Fruit fly (Drosophila melanogaster) whole organism, pupa: ENCODE results near the gene CG31468.

Experiments used
- CG10348 ChIP-seq: fragments of 200-800 bp; sonication (Bioruptor generic); IDR thresholded peaks from 2 replicates; pipeline ENCODE4 v1.3.6; 2022; ENCODE audit warnings: missing biosample characterization, missing genetic modification characterization
- CG12605 ChIP-seq: fragments of 200-800 bp; sonication (Bioruptor generic); IDR thresholded peaks from 2 replicates; pipeline ENCODE4 v1.3.6; 2022; ENCODE audit warnings: missing biosample characterization, missing genetic modification characterization
- CG13204 ChIP-seq: fragments of 200-800 bp; sonication (Bioruptor generic); optimal IDR thresholded peaks from 2 replicates; lab custom pipeline; 2018; ENCODE audit warnings: missing biosample characterization, mild to moderate bottlenecking, missing genetic modification characterization, moderate library complexity
- CG14655 ChIP-seq: fragments of 200-800 bp; sonication (Bioruptor generic); optimal IDR thresholded peaks from 3 replicates; lab custom pipeline; 2017; ENCODE audit warnings: mild to moderate bottlenecking, missing biosample characterization, missing genetic modification reagents, missing genetic modification characterization
- CG15710 ChIP-seq: fragments of 200-800 bp; sonication (Bioruptor generic); optimal IDR thresholded peaks from 2 replicates; lab custom pipeline; 2018; ENCODE audit warnings: missing biosample characterization, mild to moderate bottlenecking, missing genetic modification characterization, moderate library complexity
- CG17806 ChIP-seq: fragments of 200-800 bp; sonication (Bioruptor generic); optimal IDR thresholded peaks from 2 replicates; lab custom pipeline; 2018; ENCODE audit warnings: missing biosample characterization, mild to moderate bottlenecking, missing genetic modification characterization, moderate library complexity
- CG32121 ChIP-seq: fragments of 200-800 bp; sonication (Bioruptor generic); IDR thresholded peaks from 2 replicates; pipeline ENCODE4 v1.3.6; 2022; ENCODE audit warnings: missing biosample characterization, missing genetic modification characterization
- CG34367 ChIP-seq: fragments of 200-800 bp; sonication (Bioruptor generic); optimal IDR thresholded peaks from 2 replicates; lab custom pipeline; 2018; ENCODE audit warnings: missing biosample characterization, mild to moderate bottlenecking, missing genetic modification characterization
- CG4496 ChIP-seq: fragments of 200-800 bp; sonication (Bioruptor generic); IDR thresholded peaks from 3 replicates; pipeline ENCODE4 v1.3.6; 2022; ENCODE audit warnings: missing biosample characterization, missing genetic modification characterization
- CG8159 ChIP-seq: fragments of 200-800 bp; sonication (Bioruptor generic); optimal IDR thresholded peaks from 3 replicates; lab custom pipeline; 2018; ENCODE audit warnings: missing biosample characterization, mild to moderate bottlenecking, missing genetic modification characterization, moderate library complexity
- CG8301 ChIP-seq: fragments of 200-800 bp; sonication (Bioruptor generic); optimal IDR thresholded peaks from 2 replicates; lab custom pipeline; 2018; ENCODE audit warnings: missing biosample characterization, mild to moderate bottlenecking, missing genetic modification characterization
- CG9948 ChIP-seq: fragments of 200-800 bp; sonication (Bioruptor generic); optimal IDR thresholded peaks from 2 replicates; lab custom pipeline; 2018; ENCODE audit warnings: missing biosample characterization, mild to moderate bottlenecking, missing genetic modification characterization, moderate library complexity
- D1 ChIP-seq: fragments of 200-800 bp; sonication (Bioruptor generic); optimal IDR thresholded peaks from 2 replicates; lab custom pipeline; 2018; ENCODE audit warnings: missing biosample characterization, mild to moderate bottlenecking, missing genetic modification characterization, moderate library complexity
- EcR ChIP-seq: fragments of 200-800 bp; sonication (Bioruptor generic); optimal IDR thresholded peaks from 3 replicates; lab custom pipeline; 2019; ENCODE audit warnings: missing biosample characterization, missing genetic modification characterization, mild to moderate bottlenecking, moderate library complexity, missing genetic modification reagents
- Ets98B ChIP-seq: fragments of 200-800 bp; sonication (Bioruptor generic); IDR thresholded peaks from 2 replicates; pipeline ENCODE4 v1.3.6; 2022; ENCODE audit warnings: missing biosample characterization, missing genetic modification characterization
- Pif1A ChIP-seq: fragments of 200-800 bp; sonication (Bioruptor generic); optimal IDR thresholded peaks from 3 replicates; lab custom pipeline; 2016; ENCODE audit warnings: missing biosample characterization, missing genetic modification characterization
- Pif1B ChIP-seq: fragments of 200-800 bp; sonication (Bioruptor generic); optimal IDR thresholded peaks from 3 replicates; lab custom pipeline; 2016; ENCODE audit warnings: missing biosample characterization, missing genetic modification characterization
- Snoo ChIP-seq: fragments of 200-800 bp; sonication (Bioruptor generic); optimal IDR thresholded peaks from 3 replicates; lab custom pipeline; 2017; ENCODE audit warnings: missing biosample characterization, mild to moderate bottlenecking, missing genetic modification characterization, inconsistent platforms
- fd96Ca ChIP-seq: fragments of 200-800 bp; sonication (Bioruptor generic); IDR thresholded peaks from 3 replicates; pipeline ENCODE4 v1.3.6; 2022; ENCODE audit warnings: missing biosample characterization, missing genetic modification characterization
- gl ChIP-seq: fragments of 200-800 bp; sonication (Bioruptor generic); optimal IDR thresholded peaks from 2 replicates; lab custom pipeline; 2018; ENCODE audit warnings: missing biosample characterization, mild to moderate bottlenecking, missing genetic modification characterization
- rn ChIP-seq: fragments of 200-800 bp; sonication (Bioruptor generic); IDR thresholded peaks from 2 replicates; pipeline ENCODE4 v1.3.6; 2022; ENCODE audit warnings: missing biosample characterization, missing genetic modification characterization

Gene CG31468

dm6 chr3R:23725711-23726349 is 25.7 kb upstream of the CG31468 start:
- TF ChIP-seq CG17806 (tag; lab: Kevin White, UChicago) = no peak
- no peak for TF ChIP-seq Pif1B
- TF ChIP-seq CG10348 (GFP tag; lab: Robert Waterston, UW) = no peak
- no peak for TF ChIP-seq fd96Ca
- TF ChIP-seq CG8301 = no peak

dm6 chr3R:23724843-23725506 is 24.8 kb upstream of the CG31468 start:
- TF ChIP-seq D1 (no peak), EcR (peak; percentile 61)

- TF ChIP-seq rn (GFP tag; lab: Robert Waterston, UW) (no peak), gl (tag; lab: Kevin White, UChicago) (peak; percentile 79), CG17806 (tag; lab: Kevin White, UChicago) (peak; percentile 36), CG14655 (GFP tag; lab: Kevin White, UChicago) (peak; percentile 40), Pif1A (GFP tag; lab: Kevin White, UChicago) (no peak), CG10348 (GFP tag; lab: Robert Waterston, UW) (no peak), CG13204 (GFP tag; lab: Kevin White, UChicago) (no peak), Ets98B (GFP tag; lab: Robert Waterston, UW) (peak; percentile 60), CG4496 (GFP tag; lab: Robert Waterston, UW) (peak; percentile 55; the same call in 1 of the 3 replicates), D1 (no peak), EcR (peak; percentile 73), Snoo (no peak), CG8301 (peak; percentile 40), CG15710 (tag; lab: Kevin White, UChicago) (peak; percentile 23), Pif1B (peak; percentile 29), fd96Ca (peak; percentile 56), CG9948 (tag; lab: Kevin White, UChicago) (no peak), CG34367 (tag; lab: Kevin White, UChicago) (peak; percentile 41), CG32121 (GFP tag; lab: Robert Waterston, UW) (peak; percentile 68), CG12605 (GFP tag; lab: Robert Waterston, UW) (no peak; the same call in 1 of the 2 replicates), CG8159 (tag; lab: Kevin White, UChicago) (peak; percentile 42)
- TF ChIP-seq, all 21 proteins: peak for 13
Measured at dm6 chr3R:23723381-23724034, 23.4 kb upstream of the CG31468 start.

- TF ChIP-seq gl (tag; lab: Kevin White, UChicago) (peak; percentile 45), rn (GFP tag; lab: Robert Waterston, UW) (peak; percentile 86), CG8301 (peak; percentile 94), CG15710 (tag; lab: Kevin White, UChicago) (peak; percentile 93), Snoo (peak; percentile 87), CG4496 (GFP tag; lab: Robert Waterston, UW) (peak; percentile 90), CG10348 (GFP tag; lab: Robert Waterston, UW) (no peak; the same call in 1 of the 2 replicates), Ets98B (GFP tag; lab: Robert Waterston, UW) (peak; percentile 78), CG32121 (GFP tag; lab: Robert Waterston, UW) (peak; percentile 88), CG12605 (GFP tag; lab: Robert Waterston, UW) (peak; percentile 93), D1 (peak; percentile 96), CG13204 (GFP tag; lab: Kevin White, UChicago) (peak; percentile 55), CG8159 (tag; lab: Kevin White, UChicago) (peak; percentile 97), Pif1B (peak; percentile 56), fd96Ca (no peak), CG9948 (tag; lab: Kevin White, UChicago) (peak; percentile 96), CG34367 (tag; lab: Kevin White, UChicago) (peak; percentile 86), CG17806 (tag; lab: Kevin White, UChicago) (peak; percentile 94), CG14655 (GFP tag; lab: Kevin White, UChicago) (peak; percentile 89), EcR (peak; percentile 41), Pif1A (GFP tag; lab: Kevin White, UChicago) (peak; percentile 70)
- TF ChIP-seq, all 21 proteins: peak for 19
Measured at dm6 chr3R:23722680-23723372, 22.7 kb upstream of the CG31468 start, which contains the start of gene CG10365. Gene CG10365, plus strand, starts transcription at chr3R:23723331.

- TF ChIP-seq D1 (peak; percentile 84), CG8301 (no peak), CG4496 (GFP tag; lab: Robert Waterston, UW) (no peak), CG9948 (tag; lab: Kevin White, UChicago) (no peak), gl (tag; lab: Kevin White, UChicago) (no peak)
Measured at dm6 chr3R:23721936-23722335, 21.8 kb upstream of the CG31468 start.
